Worm (Caenorhabditis elegans) whole organism, mixed stage, embryonic: Measurements from ENCODE around the gene F59F5.7.

Experiments used
- elt-3 ChIP-seq: fragments of 150-350 bp; optimal IDR thresholded peaks from 2 replicates; lab custom pipeline; 2014; ENCODE audit warnings: missing biosample characterization, missing genetic modification characterization
- hlh-1 ChIP-seq: fragments of 150-350 bp; optimal IDR thresholded peaks from 2 replicates; lab custom pipeline; 2014; ENCODE audit warnings: missing biosample characterization, missing genetic modification reagents, missing genetic modification characterization
- lin-13 ChIP-seq: fragments of 150-350 bp; optimal IDR thresholded peaks from 2 replicates; lab custom pipeline; 2014; ENCODE audit warnings: missing biosample characterization, missing genetic modification characterization
- lsy-2 ChIP-seq: fragments of 150-350 bp; optimal IDR thresholded peaks from 2 replicates; lab custom pipeline; 2014; ENCODE audit warnings: missing biosample characterization, missing genetic modification characterization
- nhr-237 ChIP-seq: fragments of 150-350 bp; optimal IDR thresholded peaks from 2 replicates; lab custom pipeline; 2014; ENCODE audit warnings: missing biosample characterization, missing genetic modification characterization
- nhr-76 ChIP-seq: sonication (generic microtip); optimal IDR thresholded peaks from 2 replicates; lab custom pipeline; 2017; ENCODE audit warnings: missing biosample characterization, missing genetic modification characterization
- pha-4 ChIP-seq: fragments of 150-350 bp; optimal IDR thresholded peaks from 2 replicates; lab custom pipeline; 2018; ENCODE audit warnings: missing biosample characterization, missing genetic modification reagents, missing genetic modification characterization
- snpc-4 ChIP-seq: fragments of 150-350 bp; optimal IDR thresholded peaks from 2 replicates; lab custom pipeline; 2014; ENCODE audit warnings: missing biosample characterization, missing genetic modification characterization
- tbx-8 ChIP-seq: fragments of 200-800 bp; sonication (Bioruptor generic); optimal IDR thresholded peaks from 2 replicates; lab custom pipeline; 2018; ENCODE audit warnings: mild to moderate bottlenecking, missing genetic modification characterization, moderate library complexity, missing compliant biosample characterization

ce11 chrX:10616041-10616440 is 56.7 kb downstream of the F59F5.7 start:
- TF ChIP-seq elt-3 (tag; lab: Kevin White, UChicago) (no peak), pha-4 (tag; lab: Kevin White, UChicago) (no peak), tbx-8 (GFP tag; lab: Kevin White, UChicago) (no peak), lsy-2 (tag; lab: Kevin White, UChicago) (no peak), nhr-76 (tag; lab: Kevin White, UChicago) (no peak), snpc-4 (no peak), nhr-237 (tag; lab: Kevin White, UChicago) (no peak), lin-13 (no peak), hlh-1 (tag; lab: Kevin White, UChicago) (no peak)
